Fruit fly (Drosophila melanogaster) whole organism, prepupa: ENCODE data around the gene Antdh.

Source experiments
- Blimp-1 ChIP-seq: fragments of 200-800 bp; sonication (Bioruptor generic); optimal IDR thresholded peaks from 3 replicates; lab custom pipeline; 2017; ENCODE audit warnings: missing biosample characterization, missing genetic modification characterization, mild to moderate bottlenecking, moderate library complexity, missing genetic modification reagents
- CG10631 ChIP-seq: fragments of 200-800 bp; sonication (Bioruptor generic); optimal IDR thresholded peaks from 2 replicates; lab custom pipeline; 2016; ENCODE audit warnings: missing biosample characterization, missing genetic modification characterization
- CG11294 ChIP-seq: fragments of 200-800 bp; sonication (Bioruptor generic); IDR thresholded peaks from 2 replicates; pipeline ENCODE4 v1.3.6; 2022; ENCODE audit warnings: missing biosample characterization, missing genetic modification characterization
- CG11762 ChIP-seq: fragments of 200-800 bp; sonication (Bioruptor generic); optimal IDR thresholded peaks from 3 replicates; lab custom pipeline; 2016; ENCODE audit warnings: missing biosample characterization, missing genetic modification characterization; ENCODE audit not compliant: insufficient read depth
- CG11902 ChIP-seq: fragments of 200-800 bp; sonication (Bioruptor generic); optimal IDR thresholded peaks from 3 replicates; lab custom pipeline; 2016; ENCODE audit warnings: missing biosample characterization, missing genetic modification characterization
- CG15336 ChIP-seq: fragments of 200-800 bp; sonication (Bioruptor generic); IDR thresholded peaks from 2 replicates; pipeline ENCODE4 v1.3.6; 2022; ENCODE audit warnings: missing biosample characterization, missing genetic modification characterization
- CG1621 ChIP-seq: fragments of 200-800 bp; sonication (Bioruptor generic); optimal IDR thresholded peaks from 3 replicates; lab custom pipeline; 2018; ENCODE audit warnings: missing biosample characterization, mild to moderate bottlenecking, missing genetic modification characterization
- CG16779 ChIP-seq: fragments of 200-800 bp; sonication (Bioruptor generic); optimal IDR thresholded peaks from 3 replicates; lab custom pipeline; 2017; ENCODE audit warnings: missing biosample characterization, mild to moderate bottlenecking, missing genetic modification characterization
- CG3032 ChIP-seq: fragments of 200-800 bp; optimal IDR thresholded peaks from 2 replicates; lab custom pipeline; 2019; ENCODE audit warnings: missing biosample characterization, mild to moderate bottlenecking, missing genetic modification characterization, moderate library complexity
- CG32006 ChIP-seq: fragments of 200-800 bp; sonication (Bioruptor generic); optimal IDR thresholded peaks from 3 replicates; lab custom pipeline; 2017; ENCODE audit warnings: missing biosample characterization, mild to moderate bottlenecking, missing genetic modification characterization
- CG3919 ChIP-seq: fragments of 200-800 bp; sonication (Bioruptor generic); optimal IDR thresholded peaks from 3 replicates; lab custom pipeline; 2016; ENCODE audit warnings: missing biosample characterization, missing genetic modification characterization
- CG4318 ChIP-seq: fragments of 200-800 bp; sonication (Bioruptor generic); optimal IDR thresholded peaks from 3 replicates; lab custom pipeline; 2017; ENCODE audit warnings: missing biosample characterization, mild to moderate bottlenecking, missing genetic modification characterization
- CG6276 ChIP-seq: fragments of 200-800 bp; sonication (Bioruptor generic); optimal IDR thresholded peaks from 2 replicates; lab custom pipeline; 2017; ENCODE audit warnings: missing biosample characterization, mild to moderate bottlenecking, missing genetic modification characterization
- CG6792 ChIP-seq: fragments of 200-800 bp; sonication (Bioruptor generic); optimal IDR thresholded peaks from 3 replicates; lab custom pipeline; 2016; ENCODE audit warnings: missing biosample characterization, missing genetic modification characterization
- CG6808 ChIP-seq: fragments of 200-800 bp; sonication (Bioruptor generic); optimal IDR thresholded peaks from 3 replicates; lab custom pipeline; 2017; ENCODE audit warnings: missing biosample characterization, missing genetic modification characterization, mild to moderate bottlenecking, moderate library complexity, missing genetic modification reagents
- CG6854 ChIP-seq: fragments of 200-800 bp; sonication (Bioruptor generic); optimal IDR thresholded peaks from 2 replicates; lab custom pipeline; 2017; ENCODE audit warnings: missing biosample characterization, mild to moderate bottlenecking, missing genetic modification characterization
- CG7368 ChIP-seq: fragments of 200-800 bp; sonication (Bioruptor generic); optimal IDR thresholded peaks from 3 replicates; lab custom pipeline; 2016; ENCODE audit warnings: missing biosample characterization, missing genetic modification characterization
- CG8119 ChIP-seq: fragments of 200-800 bp; sonication (Bioruptor generic); IDR thresholded peaks from 3 replicates; pipeline ENCODE4 v1.3.6; 2022; ENCODE audit warnings: missing biosample characterization, missing genetic modification characterization
- CG8319 ChIP-seq: fragments of 200-800 bp; sonication (Bioruptor generic); optimal IDR thresholded peaks from 3 replicates; lab custom pipeline; 2016; ENCODE audit warnings: missing biosample characterization, missing genetic modification characterization
- Eip78C ChIP-seq: fragments of 200-800 bp; sonication (Bioruptor generic); peaks from one replicate; lab custom pipeline; 2016; ENCODE audit warnings: missing biosample characterization, missing genetic modification characterization
- Ets21C ChIP-seq: fragments of 200-800 bp; sonication (Bioruptor generic); optimal IDR thresholded peaks from 3 replicates; lab custom pipeline; 2016; ENCODE audit warnings: missing biosample characterization, missing genetic modification characterization
- Ets96B ChIP-seq: fragments of 200-800 bp; optimal IDR thresholded peaks from 2 replicates; lab custom pipeline; 2019; ENCODE audit warnings: missing biosample characterization, mild to moderate bottlenecking, missing genetic modification characterization, moderate library complexity
- Hr38 ChIP-seq: sonication (Bioruptor generic); optimal IDR thresholded peaks from 2 replicates; lab custom pipeline; 2016; ENCODE audit warnings: missing biosample characterization, missing genetic modification characterization
- Hr39 ChIP-seq: fragments of 200-800 bp; sonication (Bioruptor generic); optimal IDR thresholded peaks from 2 replicates; lab custom pipeline; 2016; ENCODE audit warnings: missing biosample characterization, missing genetic modification characterization
- Met ChIP-seq: fragments of 200-800 bp; sonication (Bioruptor generic); optimal IDR thresholded peaks from 3 replicates; lab custom pipeline; 2016; ENCODE audit warnings: missing biosample characterization, missing genetic modification characterization
- Sox102F ChIP-seq: fragments of 200-800 bp; sonication (Bioruptor generic); optimal IDR thresholded peaks from 2 replicates; lab custom pipeline; 2016; ENCODE audit warnings: missing biosample characterization, mild to moderate bottlenecking, missing genetic modification characterization
- Sox14 ChIP-seq: fragments of 200-800 bp; sonication (Bioruptor generic); optimal IDR thresholded peaks from 3 replicates; lab custom pipeline; 2016; ENCODE audit warnings: missing biosample characterization, missing genetic modification characterization
- dac ChIP-seq: fragments of 200-800 bp; sonication (Bioruptor generic); optimal IDR thresholded peaks from 2 replicates; lab custom pipeline; 2017; ENCODE audit warnings: missing biosample characterization, mild to moderate bottlenecking, missing genetic modification characterization
- dsx ChIP-seq: fragments of 200-800 bp; optimal IDR thresholded peaks from 3 replicates; lab custom pipeline; 2019; ENCODE audit warnings: missing biosample characterization, mild to moderate bottlenecking, missing genetic modification characterization, moderate library complexity; ENCODE audit not compliant: poor library complexity, severe bottlenecking
- eg ChIP-seq: fragments of 200-800 bp; sonication (Bioruptor generic); IDR thresholded peaks from 3 replicates; pipeline ENCODE4 v1.3.6; 2022; ENCODE audit warnings: missing biosample characterization, missing genetic modification characterization
- esn ChIP-seq: fragments of 200-800 bp; sonication (Bioruptor generic); optimal IDR thresholded peaks from 2 replicates; lab custom pipeline; 2016; ENCODE audit warnings: missing biosample characterization, mild to moderate bottlenecking, missing genetic modification characterization, moderate library complexity
- fd59A ChIP-seq: fragments of 200-800 bp; sonication (Bioruptor generic); optimal IDR thresholded peaks from 2 replicates; lab custom pipeline; 2017; ENCODE audit warnings: missing biosample characterization, mild to moderate bottlenecking, missing genetic modification characterization, missing genetic modification reagents
- lz ChIP-seq: fragments of 200-800 bp; sonication (Bioruptor generic); optimal IDR thresholded peaks from 3 replicates; lab custom pipeline; 2016; ENCODE audit warnings: missing biosample characterization, missing genetic modification characterization
- salr ChIP-seq, 2 experiments: fragments of 200-800 bp; sonication (Bioruptor generic); optimal IDR thresholded peaks; 3 replicates each; lab custom pipeline; 2016 to 2018; ENCODE audit warnings: missing biosample characterization in 2 of 2, missing genetic modification characterization in 2 of 2, mild to moderate bottlenecking in 1 of 2
- spab ChIP-seq: fragments of 200-800 bp; sonication (Bioruptor generic); optimal IDR thresholded peaks from 2 replicates; lab custom pipeline; 2017; ENCODE audit warnings: missing biosample characterization, mild to moderate bottlenecking, missing genetic modification characterization, missing genetic modification reagents
- ss ChIP-seq, 2 experiments: fragments of 200-800 bp; sonication (Bioruptor generic); optimal IDR thresholded peaks; 2 replicates in 1 of 2; 3 replicates in 1 of 2; lab custom pipeline; 2017 to 2018; ENCODE audit warnings: mild to moderate bottlenecking in 2 of 2, missing biosample characterization in 2 of 2, missing genetic modification characterization in 2 of 2, moderate library complexity in 1 of 2
- svp ChIP-seq: fragments of 200-800 bp; sonication (Bioruptor generic); peaks from one replicate; lab custom pipeline; 2016; ENCODE audit warnings: missing biosample characterization, missing genetic modification characterization
- vri ChIP-seq: fragments of 200-800 bp; sonication (Bioruptor generic); optimal IDR thresholded peaks from 3 replicates; lab custom pipeline; 2016; ENCODE audit warnings: missing biosample characterization, mild to moderate bottlenecking, missing genetic modification characterization

Antdh gene

dm6 chrX:11168958-11169357, at the start of gene Antdh:
Antdh (minus strand) TSS chrX:11169058.
- TF ChIP-seq Eip78C (peak; percentile 46), CG3919 (GFP tag; lab: Kevin White, UChicago) (peak; percentile 12), Sox14 (GFP tag; lab: Kevin White, UChicago) (no peak), eg (GFP tag; lab: Robert Waterston, UW) (0 out of 3 replicates have a peak, but pooled peaks have one; percentile 37)

- TF ChIP-seq svp (GFP tag; lab: Kevin White, UChicago) (no peak), fd59A (GFP tag; lab: Kevin White, UChicago) (no peak), Sox102F (no peak), CG32006 (GFP tag; lab: Kevin White, UChicago) (no peak), CG11762 (GFP tag; lab: Kevin White, UChicago) (no peak), dsx (GFP tag; lab: Kevin White, UChicago) (no peak), CG10631 (GFP tag; lab: Kevin White, UChicago) (no peak), CG11294 (GFP tag; lab: Robert Waterston, UW) (no peak), spab (GFP tag; lab: Kevin White, UChicago) (no peak), Eip78C (no peak), Met (no peak), Blimp-1 (GFP tag; lab: Kevin White, UChicago) (no peak), CG3032 (tag; lab: Kevin White, UChicago) (no peak), CG6808 (GFP tag; lab: Kevin White, UChicago) (no peak), CG7368 (no peak), CG8319 (no peak), CG6792 (GFP tag; lab: Kevin White, UChicago) (no peak), salr (GFP tag; optimal IDR thresholded peaks at IDR 0.05; lab: Kevin White, UChicago) (no peak), CG11902 (no peak)
Observed at dm6 chrX:11203104-11203503, 34.2 kb upstream of the Antdh start.

- TF ChIP-seq CG6276 (GFP tag; lab: Kevin White, UChicago) (no peak), Ets96B (tag; lab: Kevin White, UChicago) (no peak)
- TF ChIP-seq, all 60 proteins: peak for 0
Observed at dm6 chrX:11201948-11202347, 33.1 kb upstream of the Antdh start, which contains the start of gene CG11106. CG11106 (plus strand) TSS chrX:11202248.

dm6 chrX:11182631-11183030, 13.8 kb upstream of the Antdh start, which contains the start of gene CG15200:
CG15200 (plus strand) TSS chrX:11182931.
- TF ChIP-seq Sox14 (GFP tag; lab: Kevin White, UChicago) (no peak), CG15336 (GFP tag; lab: Robert Waterston, UW) (no peak)

dm6 chrX:11176073-11176472, 7.2 kb upstream of the Antdh start:
- TF ChIP-seq svp (GFP tag; lab: Kevin White, UChicago) (peak; percentile 23), Hr38 (GFP tag; lab: Kevin White, UChicago) (no peak), Ets96B (tag; lab: Kevin White, UChicago) (no peak)

- no peak for TF ChIP-seq ss (GFP tag; optimal IDR thresholded peaks at IDR 0.05; lab: Kevin White, UChicago)
- no peak for TF ChIP-seq Eip78C
- no peak for TF ChIP-seq CG8119 (GFP tag; lab: Robert Waterston, UW)
- no peak for TF ChIP-seq Ets21C (GFP tag; lab: Kevin White, UChicago)
- no peak for TF ChIP-seq CG15336 (GFP tag; lab: Robert Waterston, UW)
- TF ChIP-seq svp (GFP tag; lab: Kevin White, UChicago), result no peak
- no peak for TF ChIP-seq dac (GFP tag; lab: Kevin White, UChicago)
- TF ChIP-seq CG16779 (tag; lab: Kevin White, UChicago), result no peak
- no peak for TF ChIP-seq Ets96B (tag; lab: Kevin White, UChicago)
- no peak for TF ChIP-seq lz (GFP tag; lab: Kevin White, UChicago)
- no peak for TF ChIP-seq Hr39 (GFP tag; lab: Kevin White, UChicago)
- TF ChIP-seq CG4318, result no peak
- no peak for TF ChIP-seq CG1621
- no peak for TF ChIP-seq vri (GFP tag; lab: Kevin White, UChicago)
- no peak for TF ChIP-seq CG6808 (GFP tag; lab: Kevin White, UChicago)
- TF ChIP-seq CG11762 (GFP tag; lab: Kevin White, UChicago), result no peak
- no peak for TF ChIP-seq CG6854
- no peak for TF ChIP-seq esn (GFP tag; lab: Kevin White, UChicago)
Observed at dm6 chrX:11170578-11170977, 1.7 kb upstream of the Antdh start, which contains the start of gene CG1394. CG1394 (minus strand) TSS chrX:11170678.
